Worm (Caenorhabditis elegans) whole organism, L2 larva: ENCODE data around the gene ugt-40.

Source experiments
- C34F6.9 ChIP-seq: fragments of 150-350 bp; optimal IDR thresholded peaks from 2 replicates; lab custom pipeline; 2014; ENCODE audit warnings: missing biosample characterization, missing genetic modification characterization
- F13H6.1 ChIP-seq: sonication (generic microtip); optimal IDR thresholded peaks from 2 replicates; lab custom pipeline; 2016; ENCODE audit warnings: missing genetic modification characterization, missing compliant biosample characterization
- R02D3.7 ChIP-seq: fragments of 150-350 bp; optimal IDR thresholded peaks from 2 replicates; lab custom pipeline; 2014; ENCODE audit warnings: missing biosample characterization, missing genetic modification characterization
- Y55F3AM.14 ChIP-seq: fragments of 200-800 bp; sonication (Bioruptor generic); optimal IDR thresholded peaks from 2 replicates; lab custom pipeline; 2018; ENCODE audit warnings: mild to moderate bottlenecking, missing genetic modification characterization, missing compliant biosample characterization
- ZK546.5 ChIP-seq: sonication (generic microtip); optimal IDR thresholded peaks from 2 replicates; lab custom pipeline; 2017; ENCODE audit warnings: missing biosample characterization, missing genetic modification characterization
- alr-1 ChIP-seq: fragments of 150-350 bp; optimal IDR thresholded peaks from 2 replicates; lab custom pipeline; 2014; ENCODE audit warnings: missing biosample characterization, missing genetic modification characterization
- ama-1 ChIP-seq: fragments of 150-350 bp; optimal IDR thresholded peaks from 2 replicates; lab custom pipeline; 2018; ENCODE audit warnings: inconsistent platforms
- ceh-16 ChIP-seq: fragments of 150-350 bp; optimal IDR thresholded peaks from 2 replicates; lab custom pipeline; 2014; ENCODE audit warnings: missing biosample characterization, missing genetic modification characterization
- ceh-82 ChIP-seq: fragments of 150-350 bp; optimal IDR thresholded peaks from 2 replicates; lab custom pipeline; 2014; ENCODE audit warnings: missing biosample characterization, missing genetic modification characterization
- egl-27 ChIP-seq: sonication (generic microtip); optimal IDR thresholded peaks from 3 replicates; lab custom pipeline; 2017; ENCODE audit warnings: missing biosample characterization, missing genetic modification reagents, missing genetic modification characterization
- elt-3 ChIP-seq: sonication (generic microtip); optimal IDR thresholded peaks from 2 replicates; lab custom pipeline; 2017; ENCODE audit warnings: missing biosample characterization, missing genetic modification characterization
- fos-1 ChIP-seq: fragments of 150-350 bp; optimal IDR thresholded peaks from 2 replicates; lab custom pipeline; 2014; ENCODE audit warnings: missing biosample characterization, missing genetic modification characterization
- gmeb-1 ChIP-seq: fragments of 150-350 bp; optimal IDR thresholded peaks from 2 replicates; lab custom pipeline; 2014; ENCODE audit warnings: missing biosample characterization, missing genetic modification characterization
- lin-11 ChIP-seq: fragments of 150-350 bp; sonication (generic microtip); optimal IDR thresholded peaks from 2 replicates; lab custom pipeline; 2014; ENCODE audit warnings: missing biosample characterization, missing genetic modification characterization, inconsistent platforms, mixed read lengths
- lin-13 ChIP-seq: fragments of 150-350 bp; optimal IDR thresholded peaks from 2 replicates; lab custom pipeline; 2014; ENCODE audit warnings: missing biosample characterization, missing genetic modification reagents, missing genetic modification characterization
- lin-39 ChIP-seq: fragments of 150-350 bp; optimal IDR thresholded peaks from 2 replicates; lab custom pipeline; 2014; ENCODE audit warnings: missing biosample characterization, missing genetic modification reagents, missing genetic modification characterization
- lsy-2 ChIP-seq, 2 experiments: fragments of 150-350 bp in 1 of 2; sonication (generic microtip) in 1 of 2; optimal IDR thresholded peaks; 2 replicates each; lab custom pipeline; 2014 to 2017; ENCODE audit warnings: missing biosample characterization in 2 of 2, missing genetic modification characterization in 2 of 2
- mbf-1 ChIP-seq: sonication (generic microtip); optimal IDR thresholded peaks from 2 replicates; lab custom pipeline; 2017; ENCODE audit warnings: missing biosample characterization, missing genetic modification characterization
- nhr-10 ChIP-seq: sonication (generic microtip); optimal IDR thresholded peaks from 2 replicates; lab custom pipeline; 2017; ENCODE audit warnings: missing biosample characterization, missing genetic modification characterization
- nhr-11 ChIP-seq: fragments of 150-350 bp; optimal IDR thresholded peaks from 2 replicates; lab custom pipeline; 2014; ENCODE audit warnings: missing biosample characterization, missing genetic modification characterization
- nhr-129 ChIP-seq: fragments of 150-350 bp; optimal IDR thresholded peaks from 2 replicates; lab custom pipeline; 2014; ENCODE audit warnings: missing biosample characterization, missing genetic modification characterization
- nhr-23 ChIP-seq: fragments of 150-350 bp; optimal IDR thresholded peaks from 2 replicates; lab custom pipeline; 2014; ENCODE audit warnings: missing biosample characterization, missing genetic modification reagents, missing genetic modification characterization
- nhr-25 ChIP-seq: fragments of 150-350 bp; sonication (generic microtip); optimal IDR thresholded peaks from 3 replicates; lab custom pipeline; 2014; ENCODE audit warnings: missing biosample characterization, missing genetic modification characterization
- nhr-77 ChIP-seq: fragments of 150-350 bp; optimal IDR thresholded peaks from 2 replicates; lab custom pipeline; 2014; ENCODE audit warnings: missing biosample characterization, missing genetic modification characterization
- peb-1 ChIP-seq: fragments of 150-350 bp; optimal IDR thresholded peaks from 2 replicates; lab custom pipeline; 2014; ENCODE audit warnings: missing biosample characterization, missing genetic modification characterization
- sem-4 ChIP-seq: fragments of 150-350 bp; optimal IDR thresholded peaks from 2 replicates; lab custom pipeline; 2014; ENCODE audit warnings: missing biosample characterization, missing genetic modification reagents, missing genetic modification characterization
- skn-1 ChIP-seq: sonication (generic microtip); optimal IDR thresholded peaks from 2 replicates; lab custom pipeline; 2017; ENCODE audit warnings: missing biosample characterization, missing genetic modification characterization
- sma-9 ChIP-seq, 2 experiments: fragments of 150-350 bp in 1 of 2; sonication (generic microtip) in 1 of 2; optimal IDR thresholded peaks; 2 replicates each; lab custom pipeline; 2014 to 2016; ENCODE audit warnings: missing genetic modification characterization in 2 of 2, mild to moderate bottlenecking in 1 of 2, missing biosample characterization in 1 of 2, missing compliant biosample characterization in 1 of 2, missing genetic modification reagents in 1 of 2, moderate library complexity in 1 of 2
- snpc-4 ChIP-seq: fragments of 150-350 bp; optimal IDR thresholded peaks from 2 replicates; lab custom pipeline; 2014; ENCODE audit warnings: missing biosample characterization, missing genetic modification characterization
- unc-39 ChIP-seq: fragments of 150-350 bp; optimal IDR thresholded peaks from 2 replicates; lab custom pipeline; 2014; ENCODE audit warnings: missing biosample characterization, missing genetic modification characterization
- unc-55 ChIP-seq: fragments of 150-350 bp; sonication (generic microtip); optimal IDR thresholded peaks from 3 replicates; lab custom pipeline; 2014; ENCODE audit warnings: missing biosample characterization, missing genetic modification reagents, missing genetic modification characterization
- unc-62 ChIP-seq: fragments of 150-350 bp; optimal IDR thresholded peaks from 2 replicates; lab custom pipeline; 2014; ENCODE audit warnings: missing biosample characterization, missing genetic modification reagents, missing genetic modification characterization
- zag-1 ChIP-seq: fragments of 150-350 bp; optimal IDR thresholded peaks from 2 replicates; lab custom pipeline; 2014; ENCODE audit warnings: missing biosample characterization, missing genetic modification characterization
- ztf-1 ChIP-seq: fragments of 200-800 bp; sonication (Bioruptor generic); conservative IDR thresholded peaks from 2 replicates; pipeline ENCODE4 v1.3.6; 2022; ENCODE audit warnings: missing genetic modification characterization, missing compliant biosample characterization
- ztf-11 ChIP-seq: sonication (generic microtip); optimal IDR thresholded peaks from 2 replicates; lab custom pipeline; 2017; ENCODE audit warnings: missing biosample characterization, missing genetic modification characterization
- ztf-4 ChIP-seq: fragments of 150-350 bp; optimal IDR thresholded peaks from 2 replicates; lab custom pipeline; 2014; ENCODE audit warnings: missing biosample characterization, missing genetic modification characterization

Gene ugt-40

ce11 chrV:7118796-7119195, 23.0 kb downstream of the ugt-40 start, which contains the start of gene srx-33:
Gene srx-33, minus strand, starts transcription at chrV:7118896.
- TF ChIP-seq gmeb-1, result no peak
- no peak for TF ChIP-seq ceh-82 (tag; lab: Kevin White, UChicago)
- no peak for TF ChIP-seq zag-1 (tag; lab: Kevin White, UChicago)
- TF ChIP-seq nhr-23 (tag; lab: Kevin White, UChicago), result no peak
- TF ChIP-seq ztf-4 (tag; lab: Kevin White, UChicago), result no peak
- TF ChIP-seq sem-4 (tag; lab: Kevin White, UChicago), result no peak
- TF ChIP-seq skn-1 (tag; lab: Kevin White, UChicago), result no peak
- TF ChIP-seq R02D3.7 (tag; lab: Kevin White, UChicago), result no peak
- no peak for TF ChIP-seq ZK546.5 (tag; lab: Kevin White, UChicago)
- no peak for TF ChIP-seq nhr-11
- TF ChIP-seq lin-11 (tag; lab: Kevin White, UChicago), result no peak
- TF ChIP-seq fos-1 (tag; lab: Kevin White, UChicago), result no peak
- no peak for TF ChIP-seq mbf-1
- no peak for TF ChIP-seq alr-1 (tag; lab: Kevin White, UChicago)
- no peak for TF ChIP-seq nhr-10 (tag; lab: Kevin White, UChicago)
- TF ChIP-seq ztf-11 (tag; lab: Kevin White, UChicago), result no peak
- TF ChIP-seq egl-27 (tag; lab: Kevin White, UChicago), result no peak
- TF ChIP-seq unc-62, result no peak
- TF ChIP-seq nhr-129 (tag; lab: Kevin White, UChicago), result no peak
- no peak for TF ChIP-seq elt-3 (tag; lab: Kevin White, UChicago)

DNA sequence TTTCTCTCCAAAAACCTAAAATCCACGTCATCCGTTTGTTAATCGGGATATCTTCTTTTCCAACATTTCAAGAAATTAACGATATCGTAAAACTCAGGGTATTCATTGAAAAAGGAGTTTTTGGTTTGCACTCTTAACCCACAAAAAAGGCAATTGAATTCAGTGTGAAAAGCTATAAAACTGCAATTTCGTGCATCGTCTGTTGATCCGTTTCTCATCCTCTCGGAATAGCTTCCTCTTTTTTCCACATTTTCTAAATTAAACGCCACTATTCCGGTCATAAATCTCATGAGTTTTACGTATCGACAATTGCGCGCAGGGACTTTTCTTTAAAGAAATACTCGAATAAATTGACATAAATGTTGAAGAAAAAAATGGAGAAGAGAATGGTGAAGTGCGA, 29.5 kb downstream of the ugt-40 start:
- TF ChIP-seq ZK546.5 (tag; lab: Kevin White, UChicago) (no peak), lsy-2 (tag; optimal IDR thresholded peaks at IDR 0.05; lab: Kevin White, UChicago) (no peak), R02D3.7 (tag; lab: Kevin White, UChicago) (no peak), unc-39 (no peak), fos-1 (tag; lab: Kevin White, UChicago) (no peak)

DNA sequence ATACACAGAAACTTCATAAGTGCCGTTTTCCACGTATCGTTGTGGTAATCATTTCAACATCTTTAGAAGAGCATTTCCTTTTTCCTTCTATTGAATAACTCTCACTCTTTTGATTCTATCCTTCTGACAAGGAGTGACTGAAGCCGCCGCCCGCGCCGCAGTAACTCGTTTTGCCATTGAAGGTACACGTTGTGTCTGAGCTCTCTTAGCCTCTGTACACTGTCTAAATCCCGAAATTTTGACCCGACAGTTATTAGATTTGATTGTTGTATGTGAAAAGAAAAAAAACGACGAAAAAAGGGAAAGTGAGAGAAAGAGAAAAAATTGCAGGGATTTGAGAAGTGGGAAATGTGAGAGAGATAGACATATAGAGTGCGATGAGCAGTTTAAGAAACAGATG, 30.5 kb downstream of the ugt-40 start:
- TF ChIP-seq lin-13 (GFP tag; lab: Kevin White, UChicago) (no peak), nhr-10 (tag; lab: Kevin White, UChicago) (no peak), alr-1 (tag; lab: Kevin White, UChicago) (no peak), unc-55 (GFP tag; lab: Kevin White, UChicago) (peak; percentile 15), lin-39 (no peak), nhr-77 (tag; lab: Kevin White, UChicago) (no peak), ama-1 (lab: Kevin White, UChicago) (no peak), ceh-82 (tag; lab: Kevin White, UChicago) (no peak), lsy-2 (tag; optimal IDR thresholded peaks at IDR 0.05; lab: Kevin White, UChicago) (no peak), F13H6.1 (tag; lab: Kevin White, UChicago) (peak; percentile 15), Y55F3AM.14 (GFP tag; lab: Kevin White, UChicago) (no peak), sma-9 (GFP tag; optimal IDR thresholded peaks at IDR 0.05; lab: Kevin White, UChicago) (peak; percentile 23), sma-9 (tag; optimal IDR thresholded peaks at IDR 0.05; lab: Kevin White, UChicago) (no peak), ceh-16 (tag; lab: Kevin White, UChicago) (no peak), ztf-11 (tag; lab: Kevin White, UChicago) (no peak), ztf-1 (GFP tag; lab: Robert Waterston, UW) (no peak), C34F6.9 (tag; lab: Kevin White, UChicago) (peak; percentile 26)
- TF ChIP-seq, all 48 proteins: peak for 4

- TF ChIP-seq egl-27 (tag; lab: Kevin White, UChicago) (no peak), alr-1 (tag; lab: Kevin White, UChicago) (no peak), fos-1 (tag; lab: Kevin White, UChicago) (no peak), nhr-25 (tag; lab: Kevin White, UChicago) (no peak), ztf-4 (tag; lab: Kevin White, UChicago) (no peak), ztf-11 (tag; lab: Kevin White, UChicago) (no peak), peb-1 (tag; lab: Kevin White, UChicago) (no peak), snpc-4 (no peak), lsy-2 (tag; optimal IDR thresholded peaks at IDR 0.05; lab: Kevin White, UChicago) (no peak)
Measured at ce11 chrV:7110370-7110769, 31.4 kb downstream of the ugt-40 start.
